Fruit fly (Drosophila melanogaster): ENCODE measurements around the gene Sf3b5.
A peak's percentile ranks its signal among the peaks of the same experiment; 100 is the strongest.

The Sf3b5 gene

dm6 chr3R:9031797-9032418, 16.8 kb upstream of the Sf3b5 start (continued):
- TF ChIP-seq MTF-1 (GFP tag; optimal IDR thresholded peaks at IDR 0.05; ENCODE audit: borderline replicate concordance) (peak; percentile 59), HmgZ (tag; optimal IDR thresholded peaks at IDR 0.05) (peak; percentile 85), Camta (GFP tag; optimal IDR thresholded peaks at IDR 0.05) (peak; percentile 81), yki (optimal IDR thresholded peaks at IDR 0.05) (no peak), CG10654 (GFP tag; optimal IDR thresholded peaks at IDR 0.05) (peak; percentile 81), CG3163 (GFP tag; optimal IDR thresholded peaks at IDR 0.05) (peak; percentile 54), CG4360 (GFP tag; IDR thresholded peaks at IDR 0.05) (peak; percentile 92), HLH3B (GFP tag; IDR thresholded peaks at IDR 0.05) (peak; percentile 92), GATAe (GFP tag; conservative IDR thresholded peaks at IDR 0.05) (peak; percentile 30; the same call in 1 of the 2 replicates)

- TF ChIP-seq CG4282 (GFP tag; optimal IDR thresholded peaks at IDR 0.05) (no peak), Hmx (GFP tag; optimal IDR thresholded peaks at IDR 0.05) (no peak), exex (tag; optimal IDR thresholded peaks at IDR 0.05) (peak; percentile 19), zen2 (GFP tag; IDR thresholded peaks at IDR 0.05; ENCODE audit: partially characterized antibody) (no peak)
Observed at dm6 chr3R:9030750-9031128, 15.6 kb upstream of the Sf3b5 start.

- peak; percentile 11 for TF ChIP-seq grn (GFP tag; optimal IDR thresholded peaks at IDR 0.05)
- TF ChIP-seq pan (optimal IDR thresholded peaks at IDR 0.05) = no peak
- TF ChIP-seq pan (GFP tag; optimal IDR thresholded peaks at IDR 0.05 in 1 of 2, IDR thresholded peaks at IDR 0.05 in 1 of 2) = no peak
- TF ChIP-seq CG18262 (tag; optimal IDR thresholded peaks at IDR 0.05) = no peak
- no peak for TF ChIP-seq Ets65A (GFP tag)
- 0 out of 2 replicates have a peak, but pooled peaks have one; percentile 29 for TF ChIP-seq chm (GFP tag; IDR thresholded peaks at IDR 0.05)
- peak; percentile 74 for TF ChIP-seq zen (tag; optimal IDR thresholded peaks at IDR 0.05)
- TF ChIP-seq cad (GFP tag; optimal IDR thresholded peaks at IDR 0.05) = peak; percentile 59
- TF ChIP-seq ac (GFP tag; optimal IDR thresholded peaks at IDR 0.05) = no peak
- TF ChIP-seq CG8924 (tag; optimal IDR thresholded peaks at IDR 0.05) = peak; percentile 11
- TF ChIP-seq zfh1 (GFP tag; IDR thresholded peaks at IDR 0.05) = no peak
- peak; percentile 64 for TF ChIP-seq Med (GFP tag)
- peak; percentile 27 for TF ChIP-seq CG13894 (tag; optimal IDR thresholded peaks at IDR 0.05)
- TF ChIP-seq kni (GFP tag; optimal IDR thresholded peaks at IDR 0.05) = peak; percentile 32
- peak; percentile 39 for TF ChIP-seq pros (GFP tag; optimal IDR thresholded peaks at IDR 0.05)
- peak; percentile 50 for TF ChIP-seq grau (tag; optimal IDR thresholded peaks at IDR 0.05)
- TF ChIP-seq sens (GFP tag) = peak; percentile 63
- TF ChIP-seq B-H2 (GFP tag; optimal IDR thresholded peaks at IDR 0.05) = no peak
- TF ChIP-seq B-H1 (GFP tag; IDR thresholded peaks at IDR 0.05) = no peak
- TF ChIP-seq gcm (GFP tag; optimal IDR thresholded peaks at IDR 0.05) = peak; percentile 3
- TF ChIP-seq CG34224 (GFP tag; IDR thresholded peaks at IDR 0.05; ENCODE audit: partially characterized antibody) = no peak
- TF ChIP-seq CG2678 (tag; optimal IDR thresholded peaks at IDR 0.05) = no peak
- no peak for TF ChIP-seq Xrp1 (GFP tag; IDR thresholded peaks at IDR 0.05)
- peak; percentile 37 for TF ChIP-seq Kr (GFP tag; optimal IDR thresholded peaks at IDR 0.05)
- peak; percentile 3 for TF ChIP-seq CG10543 (GFP tag; optimal IDR thresholded peaks at IDR 0.05)
- peak; percentile 64; the same call in 1 of the 3 replicates for TF ChIP-seq CG2199 (GFP tag; IDR thresholded peaks at IDR 0.05)
- TF ChIP-seq tll (GFP tag; optimal IDR thresholded peaks at IDR 0.05) = peak in 1 of 2 experiments; percentile 95
- TF ChIP-seq CG7556 (GFP tag; optimal IDR thresholded peaks at IDR 0.05) = no peak
- no peak for TF ChIP-seq CG7745 (tag; optimal IDR thresholded peaks at IDR 0.05)
- TF ChIP-seq Dll (GFP tag; IDR thresholded peaks at IDR 0.05; ENCODE audit: partially characterized antibody) = 0 out of 4 replicates have a peak, but pooled peaks have one; percentile 12
- peak; percentile 98 for TF ChIP-seq CG15479 (GFP tag; optimal IDR thresholded peaks at IDR 0.05)
- TF ChIP-seq CG12769 (tag; optimal IDR thresholded peaks at IDR 0.05) = peak; percentile 56
Observed at dm6 chr3R:9030006-9030749, 15.0 kb upstream of the Sf3b5 start.

Measured in whole organism, embryonic.